Fruit fly (Drosophila melanogaster): ENCODE measurements around the gene Btk.

The Btk gene

DNA sequence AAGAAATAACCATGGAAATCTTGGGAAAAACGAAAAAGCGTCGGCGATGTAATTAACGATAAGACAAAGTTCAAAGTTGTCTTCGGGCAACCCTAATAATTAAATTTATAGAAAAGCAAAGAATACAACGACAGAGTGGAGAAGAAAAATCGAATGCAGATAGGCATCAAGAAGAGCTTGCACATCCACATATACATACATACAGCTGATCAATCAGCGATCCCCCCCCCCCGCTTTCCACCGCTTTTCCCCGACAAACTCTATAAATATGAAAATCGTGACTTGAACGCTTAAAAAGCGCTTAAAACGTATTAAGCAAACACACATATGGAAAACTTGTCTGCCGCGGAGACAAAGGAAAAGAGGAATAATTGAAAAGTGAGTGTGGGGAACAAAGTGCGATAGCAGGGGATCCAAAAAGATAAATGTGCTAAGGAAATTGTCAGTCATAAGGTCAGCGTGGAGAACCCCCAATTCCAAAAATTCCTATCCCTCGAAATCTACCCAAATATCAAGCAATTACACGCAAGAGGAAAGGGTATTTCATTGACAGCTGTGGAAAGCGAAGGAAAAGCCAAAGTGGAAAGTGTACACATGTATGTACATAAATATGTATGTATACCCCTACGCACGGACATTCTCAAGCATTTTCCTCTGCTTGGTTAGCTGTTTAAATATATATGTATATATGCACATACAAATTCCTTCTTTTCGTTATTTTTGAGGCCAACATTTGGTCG is 11.4 kb downstream of the Btk start:
- no peak for TF ChIP-seq CG8159 (tag; optimal IDR thresholded peaks at IDR 0.05)
- TF ChIP-seq Ets98B (GFP tag; IDR thresholded peaks at IDR 0.05): no peak
- TF ChIP-seq Snoo (tag; optimal IDR thresholded peaks at IDR 0.05): no peak
- peak; percentile 3 for TF ChIP-seq CG14655 (GFP tag; optimal IDR thresholded peaks at IDR 0.05)
- TF ChIP-seq CG8301 (tag; optimal IDR thresholded peaks at IDR 0.05): peak; percentile 1

DNA sequence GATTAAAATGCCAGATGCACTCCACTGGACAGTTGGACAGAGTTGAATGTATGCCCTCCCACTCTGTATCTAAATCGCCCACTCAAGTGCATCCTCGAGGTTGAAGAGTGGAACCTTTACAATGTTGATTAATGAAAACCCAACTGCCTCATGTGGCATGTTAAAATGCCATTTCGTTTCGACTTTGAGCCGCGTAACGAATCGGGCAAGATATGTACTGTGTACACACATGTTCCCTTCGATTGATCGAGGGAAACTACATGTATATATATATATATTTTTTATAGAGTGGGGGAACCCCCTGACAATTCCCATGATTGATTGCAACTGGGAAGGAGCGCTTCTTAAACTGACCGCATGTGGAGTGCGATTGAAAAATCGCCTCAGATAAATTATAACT is 12.8 kb downstream of the Btk start:
- TF ChIP-seq CG8159 (tag; optimal IDR thresholded peaks at IDR 0.05) (no peak), CG10348 (GFP tag; IDR thresholded peaks at IDR 0.05) (no peak), CG8301 (tag; optimal IDR thresholded peaks at IDR 0.05) (no peak), rn (GFP tag; IDR thresholded peaks at IDR 0.05) (no peak), CG13204 (GFP tag; optimal IDR thresholded peaks at IDR 0.05) (no peak), EcR (GFP tag; optimal IDR thresholded peaks at IDR 0.05) (no peak), CG32121 (GFP tag; IDR thresholded peaks at IDR 0.05) (no peak)

DNA sequence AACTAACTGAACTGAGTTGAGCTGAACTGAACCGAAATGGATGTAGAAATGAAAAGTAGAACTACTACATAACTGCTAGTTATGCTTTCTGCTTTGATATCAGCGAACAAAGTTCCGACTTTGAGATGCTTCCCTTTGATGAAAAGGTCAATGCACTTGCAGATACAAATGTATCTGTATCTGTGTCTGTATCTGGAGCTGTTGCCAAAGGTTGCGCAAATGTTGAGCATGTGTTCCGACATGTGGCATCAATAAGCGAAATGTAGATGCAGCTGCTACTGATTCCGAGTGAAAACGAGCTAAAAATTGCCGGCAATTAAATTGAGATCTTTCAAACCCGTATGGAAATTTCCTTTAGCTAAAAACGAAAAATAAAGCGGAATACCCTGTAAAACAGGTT is 14.3 kb downstream of the Btk start:
- TF ChIP-seq gl (tag; optimal IDR thresholded peaks at IDR 0.05) (no peak), EcR (GFP tag; optimal IDR thresholded peaks at IDR 0.05) (peak; percentile 87)

DNA sequence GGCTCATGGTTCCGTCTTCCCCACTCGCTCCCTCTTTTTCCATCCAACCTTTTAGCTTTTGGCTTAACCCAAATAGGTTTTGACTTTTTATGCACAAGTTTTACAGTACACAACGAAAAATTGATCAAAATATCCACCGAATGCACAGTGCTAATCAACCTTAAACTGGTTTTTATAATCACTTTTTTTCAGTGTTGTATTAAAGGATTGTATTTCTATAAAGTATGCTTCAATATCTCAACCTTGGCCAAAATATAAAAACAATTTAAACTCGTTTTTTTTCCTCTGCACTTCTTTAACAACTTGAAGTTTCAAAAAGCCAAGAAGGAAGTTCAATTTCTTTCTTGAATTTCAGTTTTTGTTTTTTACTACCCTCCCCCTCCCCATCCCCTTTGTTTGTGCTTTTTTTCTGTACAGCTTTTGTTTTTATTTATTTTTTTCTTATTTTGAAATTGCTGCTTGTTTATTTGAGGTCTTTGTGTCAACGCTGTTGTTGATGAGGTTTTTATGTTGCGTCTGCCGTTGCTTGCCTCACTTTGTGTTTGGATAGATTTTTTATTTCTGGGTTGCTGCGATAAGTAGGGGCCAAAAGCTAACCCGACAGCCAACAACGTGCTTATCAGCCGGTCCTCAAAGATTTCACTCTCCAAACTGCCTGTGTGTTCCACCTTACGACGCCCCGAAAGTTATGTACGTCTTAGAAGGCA is 15.8 kb downstream of the Btk start:
- TF ChIP-seq rn (GFP tag; IDR thresholded peaks at IDR 0.05) (no peak), CG8301 (tag; optimal IDR thresholded peaks at IDR 0.05) (no peak), CG8159 (tag; optimal IDR thresholded peaks at IDR 0.05) (no peak), CG12605 (GFP tag; IDR thresholded peaks at IDR 0.05) (no peak), Snoo (tag; optimal IDR thresholded peaks at IDR 0.05) (no peak), Ets98B (GFP tag; IDR thresholded peaks at IDR 0.05) (no peak), CG13204 (GFP tag; optimal IDR thresholded peaks at IDR 0.05) (no peak), CG10348 (GFP tag; IDR thresholded peaks at IDR 0.05) (no peak), CG32121 (GFP tag; IDR thresholded peaks at IDR 0.05) (no peak), Pif1B (GFP tag; optimal IDR thresholded peaks at IDR 0.05) (no peak), CG4496 (GFP tag; IDR thresholded peaks at IDR 0.05) (no peak), CG17806 (tag; optimal IDR thresholded peaks at IDR 0.05) (no peak), fd96Ca (GFP tag; IDR thresholded peaks at IDR 0.05) (no peak)

DNA sequence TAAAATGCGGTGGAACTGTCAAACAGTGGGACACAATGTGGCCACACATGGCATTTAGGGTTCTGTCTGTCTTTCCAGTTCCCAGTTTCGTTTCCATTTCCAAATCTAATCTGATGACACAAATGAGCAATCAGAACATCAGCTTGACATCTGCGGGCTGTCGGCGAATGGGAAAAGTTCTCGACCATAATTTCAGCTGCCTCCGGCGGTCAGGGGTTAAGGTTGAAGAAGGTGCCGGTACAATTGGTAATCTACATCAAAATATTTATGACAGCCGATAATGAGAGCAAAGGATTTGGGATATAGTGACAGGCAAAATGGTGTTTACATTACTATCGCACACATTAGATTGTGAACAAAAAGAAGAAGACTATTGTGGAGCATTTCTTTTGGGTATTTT is 19.0 kb downstream of the Btk start:
- TF ChIP-seq CG15710 (tag; optimal IDR thresholded peaks at IDR 0.05) (no peak), D1 (tag; optimal IDR thresholded peaks at IDR 0.05) (no peak), CG8301 (tag; optimal IDR thresholded peaks at IDR 0.05) (no peak), CG12605 (GFP tag; IDR thresholded peaks at IDR 0.05) (no peak), CG4496 (GFP tag; IDR thresholded peaks at IDR 0.05) (no peak), CG17806 (tag; optimal IDR thresholded peaks at IDR 0.05) (no peak)

DNA sequence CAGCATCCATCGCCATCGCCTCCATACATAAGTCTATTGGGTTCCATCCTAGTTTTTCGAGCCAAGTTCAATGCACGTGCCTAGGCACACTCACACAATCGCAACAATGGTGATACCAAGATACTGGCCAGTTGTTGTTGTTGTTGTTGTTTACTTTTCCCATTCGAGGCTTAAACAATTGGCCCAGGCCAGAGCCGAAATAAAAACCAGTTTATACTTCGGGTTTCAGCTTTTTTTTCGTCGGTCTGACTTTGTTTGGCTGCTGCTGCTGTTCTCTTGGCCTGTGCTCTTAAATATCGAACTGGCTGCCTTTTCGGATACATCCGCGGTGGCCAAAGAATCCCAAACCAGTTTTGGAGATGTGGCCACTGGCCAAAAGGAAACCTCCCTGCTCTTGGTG is 20.7 kb downstream of the Btk start:
- TF ChIP-seq Pif1A (GFP tag; optimal IDR thresholded peaks at IDR 0.05) (no peak), EcR (GFP tag; optimal IDR thresholded peaks at IDR 0.05) (peak; percentile 90), fd96Ca (GFP tag; IDR thresholded peaks at IDR 0.05) (no peak), CG17806 (tag; optimal IDR thresholded peaks at IDR 0.05) (no peak)

DNA sequence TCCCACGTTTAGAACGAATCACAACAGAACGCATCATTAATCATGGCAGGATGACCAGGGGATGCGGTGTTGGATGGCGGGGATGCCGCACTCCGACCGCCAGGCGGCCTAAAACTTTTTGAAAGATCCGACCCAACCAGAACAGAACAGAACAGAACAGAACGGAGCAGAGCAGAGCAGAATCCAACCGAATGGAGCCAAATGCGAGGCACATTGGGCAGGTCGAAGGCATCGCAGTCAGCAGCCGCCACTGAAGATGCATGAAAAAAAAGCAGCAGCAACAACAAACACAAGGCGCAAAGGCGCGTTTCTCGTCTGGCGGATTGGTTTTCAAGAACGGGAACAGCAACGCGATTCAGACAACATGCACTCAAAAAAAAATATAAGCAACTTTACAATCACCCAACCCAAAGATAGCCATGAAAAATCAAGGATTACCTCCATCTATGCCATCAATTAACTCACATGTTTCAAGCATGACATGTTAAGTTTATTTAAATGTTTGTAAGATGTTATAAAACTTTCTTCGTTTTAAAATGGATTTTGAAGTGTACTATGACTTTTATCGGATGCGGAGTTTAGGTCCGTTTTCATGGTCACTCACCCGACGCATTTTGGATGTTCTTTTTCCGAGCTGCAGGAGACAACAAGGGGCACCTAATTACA is 21.3 kb downstream of the Btk start:
- TF ChIP-seq CG15710 (tag; optimal IDR thresholded peaks at IDR 0.05) (peak; percentile 91), CG32121 (GFP tag; IDR thresholded peaks at IDR 0.05) (no peak), Snoo (tag; optimal IDR thresholded peaks at IDR 0.05) (peak; percentile 92), CG9948 (tag; optimal IDR thresholded peaks at IDR 0.05) (peak; percentile 92), CG12605 (GFP tag; IDR thresholded peaks at IDR 0.05) (peak; percentile 77; the same call in 1 of the 2 replicates), CG4496 (GFP tag; IDR thresholded peaks at IDR 0.05) (peak; percentile 86), CG13204 (GFP tag; optimal IDR thresholded peaks at IDR 0.05) (peak; percentile 82), Pif1A (GFP tag; optimal IDR thresholded peaks at IDR 0.05) (peak; percentile 92), CG8301 (tag; optimal IDR thresholded peaks at IDR 0.05) (peak; percentile 91), CG8159 (tag; optimal IDR thresholded peaks at IDR 0.05) (peak; percentile 93), rn (GFP tag; IDR thresholded peaks at IDR 0.05) (peak; percentile 60; the same call in 1 of the 2 replicates), CG34367 (tag; optimal IDR thresholded peaks at IDR 0.05) (peak; percentile 93), CG14655 (GFP tag; optimal IDR thresholded peaks at IDR 0.05) (peak; percentile 94), gl (tag; optimal IDR thresholded peaks at IDR 0.05) (peak; percentile 88), EcR (GFP tag; optimal IDR thresholded peaks at IDR 0.05) (peak; percentile 72), Pif1B (GFP tag; optimal IDR thresholded peaks at IDR 0.05) (peak; percentile 92), D1 (tag; optimal IDR thresholded peaks at IDR 0.05) (peak; percentile 66), CG17806 (tag; optimal IDR thresholded peaks at IDR 0.05) (peak; percentile 94), CG10348 (GFP tag; IDR thresholded peaks at IDR 0.05) (no peak), Ets98B (GFP tag; IDR thresholded peaks at IDR 0.05) (peak; percentile 77), fd96Ca (GFP tag; IDR thresholded peaks at IDR 0.05) (peak; percentile 85)

All from whole organism, pupa.